Fruit fly (Drosophila melanogaster): ENCODE results near the gene Prosalpha4.

Gene Prosalpha4

DNA sequence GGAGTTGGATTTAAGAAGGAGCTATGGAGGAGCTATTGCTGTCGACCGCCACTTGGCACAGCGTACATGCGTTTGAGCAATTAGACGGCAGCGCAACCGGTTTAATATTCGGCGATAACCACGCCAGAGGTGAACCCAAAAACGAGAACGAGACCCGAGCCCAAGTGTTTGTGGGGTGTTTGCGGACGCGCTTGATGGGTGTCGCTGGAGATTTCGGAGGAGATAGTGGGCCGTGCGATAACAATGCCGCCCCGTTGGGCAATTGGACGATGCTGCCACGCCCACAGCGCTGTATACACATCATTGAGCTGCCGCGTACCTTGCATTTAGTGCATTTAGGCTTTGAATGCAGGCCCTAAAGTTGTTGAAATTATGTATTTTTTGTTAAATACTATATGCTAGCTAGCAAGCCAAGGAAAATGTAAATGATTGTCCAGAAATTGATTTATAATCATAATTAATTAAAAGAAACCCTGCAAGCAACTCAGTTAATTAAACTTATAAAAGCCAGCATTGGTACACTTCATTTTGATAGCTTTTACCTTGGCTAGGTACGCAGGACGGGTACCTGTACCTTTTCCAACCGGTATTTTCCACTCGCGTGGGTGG, 32.3 kb downstream of the Prosalpha4 start, which contains the start of gene Had1:
Had1 (minus strand) TSS at position 358 of the 609 bp plus-strand sequence.
- TF ChIP-seq CG7045 (GFP tag; optimal IDR thresholded peaks at IDR 0.05) (no peak), CG7101 (tag; optimal IDR thresholded peaks at IDR 0.05) (no peak), tj (GFP tag; optimal IDR thresholded peaks at IDR 0.05) (no peak), Hr96 (GFP tag; optimal IDR thresholded peaks at IDR 0.05) (no peak), CG1620 (GFP tag; optimal IDR thresholded peaks at IDR 0.05) (no peak), ovo (GFP tag; optimal IDR thresholded peaks at IDR 0.05) (no peak), cic (GFP tag; optimal IDR thresholded peaks at IDR 0.05) (no peak), Crg-1 (GFP tag; optimal IDR thresholded peaks at IDR 0.05) (no peak), Mnt (GFP tag; optimal IDR thresholded peaks at IDR 0.05) (no peak), CG11617 (GFP tag; optimal IDR thresholded peaks at IDR 0.05) (no peak)

DNA sequence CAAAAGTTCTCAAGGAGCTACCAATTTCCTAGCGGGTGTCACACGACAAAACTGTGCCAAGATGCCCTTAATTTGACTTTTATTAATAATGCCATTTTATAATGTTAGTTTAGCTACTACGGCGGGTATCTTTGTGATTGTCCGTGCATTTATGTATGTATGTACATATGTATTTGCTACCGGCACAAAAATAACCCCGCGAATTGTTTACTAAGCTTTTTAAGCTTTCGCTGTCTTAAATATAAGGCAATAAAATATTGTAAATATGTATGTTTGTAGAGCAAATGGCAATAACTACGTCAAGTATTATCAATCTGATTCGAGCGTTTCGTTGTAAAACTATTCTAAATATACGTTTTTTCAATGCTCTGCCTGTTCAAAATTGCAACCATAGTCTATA, 32.9 kb downstream of the Prosalpha4 start:
- TF ChIP-seq cic (GFP tag; optimal IDR thresholded peaks at IDR 0.05) (peak; percentile 71), tj (GFP tag; optimal IDR thresholded peaks at IDR 0.05) (peak; percentile 47), CG7101 (tag; optimal IDR thresholded peaks at IDR 0.05) (no peak), kay (GFP tag; ENCODE audit: borderline replicate concordance) (peak; percentile 87)

DNA sequence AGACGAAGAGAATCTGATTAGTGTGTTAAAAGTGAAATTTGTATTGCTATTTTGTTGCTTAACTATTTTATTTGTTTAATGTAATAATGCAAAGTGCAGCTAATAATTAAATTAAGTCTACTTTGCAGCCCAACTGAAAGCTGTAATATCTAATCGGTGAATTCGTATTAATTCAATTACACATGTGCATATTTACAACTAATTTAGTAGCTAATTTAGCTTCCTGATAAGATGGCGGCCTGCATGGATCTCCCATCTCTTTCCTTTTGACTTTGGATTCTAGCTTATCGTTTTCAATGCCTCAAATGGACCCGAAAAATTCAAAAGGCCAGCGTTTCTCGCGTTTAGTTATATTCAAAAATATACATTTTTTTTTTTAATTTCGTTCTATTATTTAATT, 33.7 kb downstream of the Prosalpha4 start:
- TF ChIP-seq cnc (optimal IDR thresholded peaks at IDR 0.05) (no peak), Hr96 (GFP tag; optimal IDR thresholded peaks at IDR 0.05) (no peak), CG7045 (GFP tag; optimal IDR thresholded peaks at IDR 0.05) (no peak), bab1 (GFP tag; optimal IDR thresholded peaks at IDR 0.05) (no peak), cic (GFP tag; optimal IDR thresholded peaks at IDR 0.05) (no peak), CG5204 (GFP tag; optimal IDR thresholded peaks at IDR 0.05) (no peak), CG11617 (GFP tag; optimal IDR thresholded peaks at IDR 0.05) (no peak), tj (GFP tag; optimal IDR thresholded peaks at IDR 0.05) (no peak), CG12768 (GFP tag; optimal IDR thresholded peaks at IDR 0.05) (no peak), pad (GFP tag; optimal IDR thresholded peaks at IDR 0.05) (no peak), CG7101 (tag; optimal IDR thresholded peaks at IDR 0.05) (no peak), CG14711 (tag; optimal IDR thresholded peaks at IDR 0.05) (no peak), Crg-1 (GFP tag; optimal IDR thresholded peaks at IDR 0.05) (no peak), CG33017 (tag; optimal IDR thresholded peaks at IDR 0.05) (no peak), ovo (GFP tag; optimal IDR thresholded peaks at IDR 0.05) (no peak), Mnt (GFP tag; optimal IDR thresholded peaks at IDR 0.05) (no peak)

DNA sequence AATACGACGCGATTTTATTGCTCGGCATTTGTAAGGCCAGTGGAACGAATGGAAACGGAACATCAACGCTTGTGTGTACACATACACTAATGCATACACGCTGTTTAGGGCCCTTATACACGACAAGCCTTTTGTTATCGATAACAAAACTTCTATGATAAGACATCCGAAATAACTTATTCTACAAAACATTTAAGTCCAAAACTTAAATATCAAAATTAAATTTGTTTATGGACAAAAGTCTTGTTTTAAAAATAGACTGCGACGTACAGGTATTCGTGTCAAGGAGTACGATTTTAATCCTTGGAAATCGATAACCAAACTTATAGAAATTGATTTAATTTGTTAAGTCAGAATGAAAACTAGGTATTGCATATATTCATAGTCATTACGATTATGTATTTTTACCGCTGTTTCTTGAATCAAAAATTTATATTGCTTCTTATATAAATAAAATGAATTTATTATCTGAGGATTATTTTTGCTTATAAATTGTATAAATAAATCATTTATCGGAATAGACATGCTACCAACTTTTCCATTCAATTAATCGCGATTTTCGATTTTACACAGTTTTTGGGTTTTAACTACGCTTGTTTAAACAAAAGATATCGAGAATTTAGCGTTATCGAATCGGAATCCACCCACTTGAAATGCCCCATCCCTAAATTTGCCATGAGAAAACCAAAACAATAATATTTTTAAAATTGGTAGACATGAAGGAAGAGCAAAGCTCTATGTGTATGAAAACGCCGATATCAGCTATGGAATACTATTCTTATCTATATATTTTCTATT, 37.2 kb downstream of the Prosalpha4 start, which contains the start of the genes CG9915 and SWIP:
CG9915 (minus strand) TSS at position 61 of the 798 bp plus-strand sequence.
SWIP (plus strand) TSS at position 632 of the 798 bp plus-strand sequence.
- peak; percentile 1 for TF ChIP-seq CG7101 (tag; optimal IDR thresholded peaks at IDR 0.05)
- no peak for TF ChIP-seq CG12768 (GFP tag; optimal IDR thresholded peaks at IDR 0.05)
- TF ChIP-seq CG1620 (GFP tag; optimal IDR thresholded peaks at IDR 0.05): no peak
- TF ChIP-seq pad (GFP tag; optimal IDR thresholded peaks at IDR 0.05): peak; percentile 5
- TF ChIP-seq Crg-1 (GFP tag; optimal IDR thresholded peaks at IDR 0.05): peak; percentile 4
- TF ChIP-seq CG11617 (GFP tag; optimal IDR thresholded peaks at IDR 0.05): peak; percentile 43
- TF ChIP-seq ovo (GFP tag; optimal IDR thresholded peaks at IDR 0.05): no peak
- peak; percentile 79 for TF ChIP-seq bab1 (GFP tag; optimal IDR thresholded peaks at IDR 0.05)
- no peak for TF ChIP-seq cnc (optimal IDR thresholded peaks at IDR 0.05)
- TF ChIP-seq kay (GFP tag; ENCODE audit: borderline replicate concordance): peak; percentile 55
- peak; percentile 31 for TF ChIP-seq tj (GFP tag; optimal IDR thresholded peaks at IDR 0.05)
- peak; percentile 14 for TF ChIP-seq CG14711 (tag; optimal IDR thresholded peaks at IDR 0.05)

DNA sequence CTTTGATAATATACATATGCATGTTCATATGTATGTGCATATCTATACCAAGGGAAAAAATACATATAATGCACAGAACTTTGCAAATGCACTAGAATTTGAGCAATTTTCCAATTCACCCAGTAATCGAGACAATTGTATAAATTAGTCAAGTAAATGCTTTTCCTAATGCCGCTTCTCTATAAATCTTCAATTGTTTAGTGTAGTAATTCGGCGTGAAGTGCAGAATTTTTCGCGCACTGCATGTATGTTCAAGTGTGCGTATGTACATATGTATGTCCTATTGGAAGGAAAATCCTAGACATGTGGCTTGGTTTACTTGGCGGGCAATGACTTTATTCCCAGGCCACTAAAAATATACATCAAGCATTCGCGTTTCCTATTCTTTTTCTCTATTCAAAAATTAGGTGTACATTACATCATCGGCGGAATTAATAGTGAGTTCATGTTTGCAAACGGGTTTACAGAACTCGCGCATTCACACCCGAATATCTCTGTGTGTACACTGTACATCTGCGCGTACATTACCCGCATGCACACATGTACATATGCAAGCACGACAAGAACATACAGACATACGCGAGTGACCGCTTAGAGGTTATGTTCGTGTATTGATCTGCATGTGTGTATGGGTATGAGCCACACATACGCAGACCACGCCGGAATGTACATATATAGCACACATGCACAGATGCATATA, 42.9 kb downstream of the Prosalpha4 start:
- TF ChIP-seq Clk (GFP tag; optimal IDR thresholded peaks at IDR 0.05) (no peak), cnc (optimal IDR thresholded peaks at IDR 0.05) (no peak), ovo (GFP tag; optimal IDR thresholded peaks at IDR 0.05) (peak; percentile 85), Hr96 (GFP tag; optimal IDR thresholded peaks at IDR 0.05) (no peak), CG12768 (GFP tag; optimal IDR thresholded peaks at IDR 0.05) (no peak), tj (GFP tag; optimal IDR thresholded peaks at IDR 0.05) (peak; percentile 65), CG11617 (GFP tag; optimal IDR thresholded peaks at IDR 0.05) (no peak), cic (GFP tag; optimal IDR thresholded peaks at IDR 0.05) (peak; percentile 78), CG5204 (GFP tag; optimal IDR thresholded peaks at IDR 0.05) (no peak), pad (GFP tag; optimal IDR thresholded peaks at IDR 0.05) (peak; percentile 37), bab1 (GFP tag; optimal IDR thresholded peaks at IDR 0.05) (no peak), CG1620 (GFP tag; optimal IDR thresholded peaks at IDR 0.05) (no peak), CG14711 (tag; optimal IDR thresholded peaks at IDR 0.05) (no peak), Crg-1 (GFP tag; optimal IDR thresholded peaks at IDR 0.05) (peak; percentile 27), kay (GFP tag; ENCODE audit: borderline replicate concordance) (no peak), CG33017 (tag; optimal IDR thresholded peaks at IDR 0.05) (no peak), toe (GFP tag; optimal IDR thresholded peaks at IDR 0.05) (no peak), Mnt (GFP tag; optimal IDR thresholded peaks at IDR 0.05) (peak; percentile 94), CG7045 (GFP tag; optimal IDR thresholded peaks at IDR 0.05) (no peak), CG7101 (tag; optimal IDR thresholded peaks at IDR 0.05) (peak; percentile 28)
